Worm (Caenorhabditis elegans) whole organism, L4 larva: ENCODE results near the gene C10A4.2.
A peak's percentile ranks its signal among the peaks of the same experiment; 100 is the strongest.

Source experiments
- R02D3.7 ChIP-seq: fragments of 150-350 bp; sonication (generic microtip); optimal IDR thresholded peaks from 3 replicates; lab custom pipeline; 2014; ENCODE audit warnings: missing biosample characterization, missing genetic modification characterization
- ZK337.2 ChIP-seq: fragments of 200-800 bp; sonication (Bioruptor generic); IDR thresholded peaks from 2 replicates; pipeline ENCODE4 v1.3.6; 2022; ENCODE audit warnings: missing genetic modification reagents, missing genetic modification characterization, missing compliant biosample characterization
- aha-1 ChIP-seq: fragments of 150-350 bp; peaks from one replicate; lab custom pipeline; 2014; ENCODE audit warnings: missing biosample characterization, missing genetic modification characterization
- ceh-28 ChIP-seq: fragments of 150-350 bp; optimal IDR thresholded peaks from 2 replicates; lab custom pipeline; 2014; ENCODE audit warnings: missing biosample characterization, missing genetic modification reagents, missing genetic modification characterization
- ceh-62 ChIP-seq: sonication (generic microtip); optimal IDR thresholded peaks from 2 replicates; lab custom pipeline; 2017; ENCODE audit warnings: missing biosample characterization, missing genetic modification characterization
- egl-43 ChIP-seq: fragments of 200-800 bp; sonication (Bioruptor generic); IDR thresholded peaks from 2 replicates; pipeline ENCODE4 v1.3.6; 2022; ENCODE audit warnings: missing genetic modification reagents, missing genetic modification characterization, missing compliant biosample characterization
- mxl-3 ChIP-seq: fragments of 200-800 bp; sonication (Bioruptor generic); optimal IDR thresholded peaks from 2 replicates; lab custom pipeline; 2018; ENCODE audit warnings: mild to moderate bottlenecking, missing genetic modification characterization, missing compliant biosample characterization
- pqm-1 ChIP-seq: sonication (generic microtip); optimal IDR thresholded peaks from 2 replicates; lab custom pipeline; 2017; ENCODE audit warnings: missing biosample characterization, missing genetic modification characterization
- rbr-2 ChIP-seq: sonication (generic microtip); optimal IDR thresholded peaks from 2 replicates; lab custom pipeline; 2016; ENCODE audit warnings: missing genotype, missing genetic modification characterization, missing compliant biosample characterization
- set-16 ChIP-seq: fragments of 200-800 bp; sonication (Bioruptor generic); IDR thresholded peaks from 2 replicates; pipeline ENCODE4 v1.3.6; 2022; ENCODE audit warnings: missing genetic modification reagents, missing genetic modification characterization, missing compliant biosample characterization
- tra-1 ChIP-seq: fragments of 200-800 bp; sonication (Bioruptor generic); IDR thresholded peaks from 2 replicates; pipeline ENCODE4 v1.3.6; 2022; ENCODE audit warnings: missing genetic modification reagents, missing genetic modification characterization, missing compliant biosample characterization
- unc-130 ChIP-seq: sonication (generic microtip); optimal IDR thresholded peaks from 2 replicates; lab custom pipeline; 2016; ENCODE audit warnings: missing genetic modification reagents, missing genetic modification characterization, missing compliant biosample characterization

Gene C10A4.2

DNA sequence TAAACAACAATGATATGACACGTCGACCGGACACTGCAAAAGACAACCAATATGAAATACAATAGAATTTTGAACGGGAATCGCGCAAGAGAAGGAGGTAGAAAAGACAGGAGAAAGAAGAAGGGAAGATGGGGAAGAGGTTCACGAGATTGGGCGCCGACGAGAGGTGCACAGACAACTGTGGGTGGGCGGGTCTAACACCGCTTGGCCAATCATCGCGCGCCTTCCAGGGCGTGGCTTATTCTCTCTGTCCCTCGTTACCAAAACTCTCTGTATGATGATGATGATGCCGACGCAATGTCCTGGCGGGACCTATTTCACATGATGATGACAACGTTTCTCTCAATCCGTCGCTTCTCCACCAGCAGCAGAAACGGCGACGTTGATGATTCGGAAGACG, 50.5 kb downstream of the C10A4.2 start (continued):
- TF ChIP-seq mxl-3 (GFP tag; lab: Kevin White, UChicago) (no peak), tra-1 (GFP tag; lab: Robert Waterston, UW) (no peak), egl-43 (0 out of 2 replicates have a peak, but pooled peaks have one; percentile 21), R02D3.7 (tag; lab: Kevin White, UChicago) (no peak), ceh-28 (tag; lab: Kevin White, UChicago) (no peak), ceh-62 (tag; lab: Kevin White, UChicago) (no peak), ZK337.2 (GFP tag; lab: Robert Waterston, UW) (no peak), rbr-2 (tag; lab: Kevin White, UChicago) (peak; percentile 12), set-16 (peak; percentile 49), unc-130 (no peak), aha-1 (tag; lab: Kevin White, UChicago) (peak; percentile 24), pqm-1 (tag; lab: Kevin White, UChicago) (no peak)
- TF ChIP-seq, all 104 proteins: peak for 5
